Fruit fly (Drosophila melanogaster) whole organism, embryonic: ENCODE results near the gene HDAC4.

ENCODE experiments used
- C15 ChIP-seq: fragments of 200-800 bp; sonication (Bioruptor generic); IDR thresholded peaks from 3 replicates; pipeline ENCODE4 v1.3.6; 2022; ENCODE audit warnings: missing biosample characterization, missing genetic modification characterization
- CG10267 ChIP-seq: fragments of 200-800 bp; sonication (Bioruptor generic); optimal IDR thresholded peaks from 2 replicates; lab custom pipeline; 2018; ENCODE audit warnings: missing biosample characterization, mild to moderate bottlenecking, missing genetic modification characterization, moderate library complexity
- CG11247 ChIP-seq: fragments of 200-800 bp; sonication (Bioruptor generic); IDR thresholded peaks from 2 replicates; pipeline ENCODE4 v1.3.6; 2022; ENCODE audit warnings: missing biosample characterization, missing genetic modification characterization
- CG11695 ChIP-seq: fragments of 200-800 bp; sonication (Bioruptor generic); IDR thresholded peaks from 3 replicates; pipeline ENCODE4 v1.3.6; 2022; ENCODE audit warnings: missing biosample characterization, missing genetic modification characterization
- CG12391 ChIP-seq: fragments of 200-800 bp; sonication (Bioruptor generic); optimal IDR thresholded peaks from 3 replicates; lab custom pipeline; 2018; ENCODE audit warnings: missing biosample characterization, mild to moderate bottlenecking, missing genetic modification characterization, moderate library complexity
- CG13424 ChIP-seq: fragments of 200-800 bp; sonication (Bioruptor generic); optimal IDR thresholded peaks from 2 replicates; lab custom pipeline; 2019; ENCODE audit warnings: missing biosample characterization, mild to moderate bottlenecking, missing genetic modification characterization, moderate library complexity
- CG13775 ChIP-seq: fragments of 200-800 bp; sonication (Bioruptor generic); optimal IDR thresholded peaks from 3 replicates; lab custom pipeline; 2017; ENCODE audit warnings: missing biosample characterization, mild to moderate bottlenecking, missing genetic modification characterization
- CG14050 ChIP-seq: fragments of 200-800 bp; sonication (Bioruptor generic); IDR thresholded peaks from 3 replicates; pipeline ENCODE4 v1.3.6; 2022; ENCODE audit warnings: missing biosample characterization, missing genetic modification characterization
- CG14710 ChIP-seq: fragments of 200-800 bp; sonication (Bioruptor generic); optimal IDR thresholded peaks from 3 replicates; lab custom pipeline; 2019; ENCODE audit warnings: missing biosample characterization, mild to moderate bottlenecking, missing genetic modification characterization, moderate library complexity
- CG15269 ChIP-seq: fragments of 200-800 bp; sonication (Bioruptor generic); optimal IDR thresholded peaks from 2 replicates; lab custom pipeline; 2018; ENCODE audit warnings: missing biosample characterization, mild to moderate bottlenecking, missing genetic modification characterization, moderate library complexity
- CG16863 ChIP-seq: fragments of 200-800 bp; sonication (Bioruptor generic); optimal IDR thresholded peaks from 3 replicates; lab custom pipeline; 2016; ENCODE audit warnings: missing biosample characterization, missing genetic modification characterization
- CG17328 ChIP-seq: fragments of 200-800 bp; sonication (Bioruptor generic); IDR thresholded peaks from 2 replicates; pipeline ENCODE4 v1.3.6; 2022; ENCODE audit warnings: missing biosample characterization, missing genetic modification characterization
- CG1832 ChIP-seq: fragments of 200-800 bp; sonication (Bioruptor generic); optimal IDR thresholded peaks from 2 replicates; lab custom pipeline; 2017; ENCODE audit warnings: missing biosample characterization, mild to moderate bottlenecking, missing genetic modification characterization, inconsistent platforms
- CG2889 ChIP-seq: fragments of 200-800 bp; sonication (Bioruptor generic); IDR thresholded peaks from 3 replicates; pipeline ENCODE4 v1.3.6; 2022; ENCODE audit warnings: missing biosample characterization, missing genetic modification characterization
- CG3726 ChIP-seq: fragments of 200-800 bp; sonication (Bioruptor generic); IDR thresholded peaks from 3 replicates; pipeline ENCODE4, ENCODE4 v1.3.6; 2022; ENCODE audit warnings: missing biosample characterization, missing genetic modification characterization
- CG7786 ChIP-seq: fragments of 200-800 bp; sonication (Bioruptor generic); optimal IDR thresholded peaks from 2 replicates; lab custom pipeline; 2016; ENCODE audit warnings: missing biosample characterization, missing genetic modification characterization
- CG7963 ChIP-seq: fragments of 200-800 bp; sonication (Bioruptor generic); IDR thresholded peaks from 3 replicates; pipeline ENCODE4 v1.3.6; 2022; ENCODE audit warnings: missing biosample characterization, missing genetic modification characterization; ENCODE audit not compliant: partially characterized antibody
- CG8089 ChIP-seq: fragments of 200-800 bp; sonication (Bioruptor generic); optimal IDR thresholded peaks from 3 replicates; lab custom pipeline; 2016; ENCODE audit warnings: missing biosample characterization, missing genetic modification characterization
- CG9727 ChIP-seq: fragments of 200-800 bp; sonication (Bioruptor generic); optimal IDR thresholded peaks from 3 replicates; lab custom pipeline; 2017; ENCODE audit warnings: missing biosample characterization, mild to moderate bottlenecking, missing genetic modification characterization
- CoRest ChIP-seq: fragments of 200-800 bp; sonication (Bioruptor generic); optimal IDR thresholded peaks from 3 replicates; lab custom pipeline; 2018; ENCODE audit warnings: missing biosample characterization, mild to moderate bottlenecking, missing genetic modification characterization, moderate library complexity
- Dip3 ChIP-seq: fragments of 200-800 bp; sonication (Bioruptor generic); optimal IDR thresholded peaks from 3 replicates; lab custom pipeline; 2016; ENCODE audit warnings: missing biosample characterization, missing genetic modification characterization
- H2.0 ChIP-seq: fragments of 200-800 bp; sonication (Bioruptor generic); IDR thresholded peaks from 2 replicates; pipeline ENCODE4 v1.3.6; 2022; ENCODE audit warnings: missing biosample characterization, missing genetic modification characterization
- Hand ChIP-seq: fragments of 200-800 bp; sonication (Bioruptor generic); optimal IDR thresholded peaks from 2 replicates; lab custom pipeline; 2017; ENCODE audit warnings: mild to moderate bottlenecking, missing biosample characterization, missing genetic modification reagents, missing genetic modification characterization
- HmgD ChIP-seq: fragments of 200-800 bp; sonication (Bioruptor generic); optimal IDR thresholded peaks from 3 replicates; lab custom pipeline; 2016; ENCODE audit warnings: missing biosample characterization, missing genetic modification characterization
- Med ChIP-seq: fragments of 200-800 bp; sonication (Bioruptor generic); peaks from one replicate; lab custom pipeline; 2016; ENCODE audit warnings: missing biosample characterization, missing genetic modification characterization, mild to moderate bottlenecking, inconsistent platforms, moderate library complexity
- Meics ChIP-seq: fragments of 200-800 bp; sonication (Bioruptor generic); optimal IDR thresholded peaks from 2 replicates; lab custom pipeline; 2017; ENCODE audit warnings: missing biosample characterization, mild to moderate bottlenecking, missing genetic modification characterization
- Mrtf ChIP-seq: fragments of 200-800 bp; sonication (Bioruptor generic); IDR thresholded peaks from 3 replicates; pipeline ENCODE4 v1.3.6; 2022; ENCODE audit warnings: missing biosample characterization, missing genetic modification characterization
- Six4 ChIP-seq: fragments of 200-800 bp; sonication (Bioruptor generic); optimal IDR thresholded peaks from 2 replicates; lab custom pipeline; 2016; ENCODE audit warnings: missing biosample characterization, missing genetic modification characterization
- Sox100B ChIP-seq: fragments of 200-800 bp; sonication (Bioruptor generic); optimal IDR thresholded peaks from 3 replicates; lab custom pipeline; 2018; ENCODE audit warnings: missing biosample characterization, mild to moderate bottlenecking, missing genetic modification characterization
- bab2 ChIP-seq: fragments of 200-800 bp; sonication (Bioruptor generic); optimal IDR thresholded peaks from 2 replicates; lab custom pipeline; 2016; ENCODE audit warnings: missing biosample characterization, missing genetic modification characterization
- btn ChIP-seq: fragments of 200-800 bp; sonication (Bioruptor generic); optimal IDR thresholded peaks from 2 replicates; lab custom pipeline; 2016; ENCODE audit warnings: missing biosample characterization, missing genetic modification characterization
- cato ChIP-seq: fragments of 200-800 bp; sonication (Bioruptor generic); optimal IDR thresholded peaks from 2 replicates; lab custom pipeline; 2016; ENCODE audit warnings: missing biosample characterization, missing genetic modification characterization, borderline replicate concordance
- crc ChIP-seq: fragments of 200-800 bp; sonication (Bioruptor generic); optimal IDR thresholded peaks from 2 replicates; lab custom pipeline; 2016; ENCODE audit warnings: missing biosample characterization, missing genetic modification characterization
- gem ChIP-seq: fragments of 200-800 bp; sonication (Bioruptor generic); optimal IDR thresholded peaks from 2 replicates; lab custom pipeline; 2019; ENCODE audit warnings: missing biosample characterization, mild to moderate bottlenecking, missing genetic modification characterization, moderate library complexity
- grau ChIP-seq: fragments of 200-800 bp; optimal IDR thresholded peaks from 3 replicates; lab custom pipeline; 2019; ENCODE audit warnings: missing biosample characterization, mild to moderate bottlenecking, missing genetic modification characterization, moderate library complexity
- ham ChIP-seq: fragments of 200-800 bp; sonication (Bioruptor generic); IDR thresholded peaks from 2 replicates; pipeline ENCODE4 v1.3.6; 2022; ENCODE audit warnings: missing biosample characterization, missing genetic modification characterization
- her ChIP-seq: fragments of 200-800 bp; sonication (Bioruptor generic); optimal IDR thresholded peaks from 2 replicates; lab custom pipeline; 2016; ENCODE audit warnings: missing biosample characterization, missing genetic modification characterization
- hkb ChIP-seq, 2 experiments: fragments of 200-800 bp in 1 of 2; fragments of >200 bp in 1 of 2; sonication (Bioruptor generic) in 1 of 2; IDR thresholded peaks in 1 of 2; optimal IDR thresholded peaks in 1 of 2; 2 replicates each; pipeline versions ENCODE4 v1.3.6 to Lab custom; 2017 to 2022; ENCODE audit warnings: missing biosample characterization in 1 of 2, missing genetic modification characterization in 1 of 2
- lilli ChIP-seq: fragments of 200-800 bp; sonication (Bioruptor generic); optimal IDR thresholded peaks from 3 replicates; lab custom pipeline; 2016; ENCODE audit warnings: missing biosample characterization, missing genetic modification characterization
- nom ChIP-seq: fragments of 200-800 bp; sonication (Bioruptor generic); optimal IDR thresholded peaks from 2 replicates; lab custom pipeline; 2017; ENCODE audit warnings: missing biosample characterization, missing genetic modification characterization, mild to moderate bottlenecking, moderate library complexity, missing genetic modification reagents
- pho ChIP-seq: fragments of 200-800 bp; sonication (Bioruptor generic); optimal IDR thresholded peaks from 2 replicates; lab custom pipeline; 2016; ENCODE audit warnings: missing biosample characterization, missing genetic modification characterization
- pnt ChIP-seq: fragments of 200-800 bp; sonication (Bioruptor generic); optimal IDR thresholded peaks from 3 replicates; lab custom pipeline; 2016; ENCODE audit warnings: missing biosample characterization, missing genetic modification characterization
- prd ChIP-seq, 3 experiments: fragments of >200 bp in 2 of 3; fragments of 200-800 bp in 1 of 3; sonication (Bioruptor generic) in 1 of 3; optimal IDR thresholded peaks in 2 of 3; IDR thresholded peaks in 1 of 3; 2 replicates in 2 of 3; 3 replicates in 1 of 3; pipeline versions ENCODE4 v1.3.6 to Lab custom; 2017 to 2022; ENCODE audit warnings: missing biosample characterization in 1 of 3, missing genetic modification characterization in 1 of 3
- sens ChIP-seq: fragments of 200-800 bp; sonication (Bioruptor generic); peaks from one replicate; lab custom pipeline; 2016; ENCODE audit warnings: missing biosample characterization, missing genetic modification characterization
- sim ChIP-seq: fragments of 200-800 bp; sonication (Bioruptor generic); IDR thresholded peaks from 2 replicates; pipeline ENCODE4 v1.3.6; 2022; ENCODE audit warnings: missing biosample characterization, missing genetic modification characterization
- unpg ChIP-seq: fragments of 200-800 bp; sonication (Bioruptor generic); optimal IDR thresholded peaks from 3 replicates; lab custom pipeline; 2018; ENCODE audit warnings: missing biosample characterization, mild to moderate bottlenecking, missing genetic modification characterization, moderate library complexity
- vvl ChIP-seq: fragments of 200-800 bp; sonication (Bioruptor generic); IDR thresholded peaks from 2 replicates; pipeline ENCODE4 v1.3.6; 2022; ENCODE audit warnings: missing biosample characterization, missing genetic modification characterization
- z ChIP-seq: fragments of 200-800 bp; sonication (Bioruptor generic); IDR thresholded peaks from 3 replicates; pipeline ENCODE4 v1.3.6; 2022; ENCODE audit warnings: missing biosample characterization, missing genetic modification characterization
- zfh1 ChIP-seq: fragments of 200-800 bp; sonication (Bioruptor generic); IDR thresholded peaks from 3 replicates; pipeline ENCODE4 v1.3.6; 2022; ENCODE audit warnings: missing biosample characterization, missing genetic modification characterization

HDAC4 gene

dm6 chrX:13253062-13253724 is 32.2 kb downstream of the HDAC4 start (continued):
- TF ChIP-seq prd (optimal IDR thresholded peaks at IDR 0.05; lab: Kevin White, UChicago) (no peak), prd (GFP tag; IDR thresholded peaks at IDR 0.05; lab: Robert Waterston, UW) (peak; percentile 30), CG7963 (no peak), CG8089 (peak; percentile 35), sens (GFP tag; lab: Kevin White, UChicago) (peak; percentile 91), C15 (GFP tag; lab: Robert Waterston, UW) (0 out of 3 replicates have a peak, but pooled peaks have one; percentile 19), CG14050 (peak; percentile 31; the same call in 2 of the 3 replicates), Mrtf (GFP tag; lab: Robert Waterston, UW) (0 out of 3 replicates have a peak, but pooled peaks have one; percentile 30), z (no peak), btn (GFP tag; lab: Kevin White, UChicago) (no peak), CG7786 (peak; percentile 51), Hand (GFP tag; lab: Kevin White, UChicago) (no peak), gem (tag; lab: Kevin White, UChicago) (peak; percentile 62), her (GFP tag; lab: Kevin White, UChicago) (peak; percentile 27), CG14710 (peak; percentile 23), pho (GFP tag; lab: Kevin White, UChicago) (no peak), CG17328 (GFP tag; lab: Robert Waterston, UW) (peak; percentile 45), sim (GFP tag; lab: Robert Waterston, UW) (no peak), hkb (optimal IDR thresholded peaks at IDR 0.05; lab: Kevin White, UChicago) (no peak), hkb (GFP tag; IDR thresholded peaks at IDR 0.05; lab: Robert Waterston, UW) (peak; percentile 64), HmgD (no peak), ham (GFP tag; lab: Robert Waterston, UW) (no peak), Meics (GFP tag; lab: Kevin White, UChicago) (peak; percentile 31), cato (GFP tag; lab: Kevin White, UChicago) (peak; percentile 0), CG9727 (GFP tag; lab: Kevin White, UChicago) (peak; percentile 33), CG11247 (GFP tag; lab: Robert Waterston, UW) (peak; percentile 25; the same call in 1 of the 2 replicates), Dip3 (GFP tag; lab: Kevin White, UChicago) (peak; percentile 33), CG2889 (GFP tag; lab: Robert Waterston, UW) (peak; percentile 46; the same call in 1 of the 3 replicates), CG1832 (GFP tag; lab: Kevin White, UChicago) (no peak), bab2 (GFP tag; lab: Kevin White, UChicago) (peak; percentile 42), CG10267 (tag; lab: Kevin White, UChicago) (peak; percentile 15), pnt (GFP tag; lab: Kevin White, UChicago) (peak; percentile 20), CG3726 (GFP tag; lab: Robert Waterston, UW) (0 out of 3 replicates have a peak, but pooled peaks have one; percentile 35), CG13775 (GFP tag; lab: Kevin White, UChicago) (peak; percentile 8), unpg (GFP tag; lab: Kevin White, UChicago) (peak; percentile 31), CG12391 (tag; lab: Kevin White, UChicago) (peak; percentile 40), nom (GFP tag; lab: Kevin White, UChicago) (no peak), CG11695 (peak; percentile 57; the same call in 1 of the 3 replicates), Sox100B (peak; percentile 24), CG15269 (tag; lab: Kevin White, UChicago) (peak; percentile 50), Med (peak; percentile 92), grau (tag; lab: Kevin White, UChicago) (peak; percentile 87), zfh1 (GFP tag; lab: Robert Waterston, UW) (peak; percentile 57; the same call in 2 of the 3 replicates), CoRest (tag; lab: Kevin White, UChicago) (peak; percentile 42), CG13424 (tag; lab: Kevin White, UChicago) (peak; percentile 30), vvl (GFP tag; lab: Robert Waterston, UW) (peak; percentile 80), Six4 (GFP tag; lab: Kevin White, UChicago) (no peak), lilli (GFP tag; lab: Kevin White, UChicago) (peak; percentile 50), crc (no peak), H2.0 (GFP tag; lab: Robert Waterston, UW) (peak; percentile 61), CG16863 (peak; percentile 37)
